Fruit fly (Drosophila melanogaster) whole organism, embryonic: ENCODE measurements around the gene goe.

Experiments used
- Atf-2 ChIP-seq: fragments of 200-800 bp; sonication (Bioruptor generic); optimal IDR thresholded peaks from 2 replicates; lab custom pipeline; 2016; ENCODE audit warnings: missing biosample characterization, missing genetic modification characterization
- Bdp1 ChIP-seq: fragments of 200-800 bp; sonication (Bioruptor generic); optimal IDR thresholded peaks from 3 replicates; lab custom pipeline; 2016; ENCODE audit warnings: missing biosample characterization, missing genetic modification characterization
- Bgb ChIP-seq: fragments of 200-800 bp; sonication (Bioruptor generic); IDR thresholded peaks from 2 replicates; pipeline ENCODE4 v1.3.6; 2022; ENCODE audit warnings: missing biosample characterization, missing genetic modification characterization; ENCODE audit not compliant: partially characterized antibody
- CG1024 ChIP-seq: fragments of 200-800 bp; sonication (Bioruptor generic); IDR thresholded peaks from 2 replicates; pipeline ENCODE4 v1.3.6; 2022; ENCODE audit warnings: missing biosample characterization, missing genetic modification characterization
- CG10267 ChIP-seq: fragments of 200-800 bp; sonication (Bioruptor generic); optimal IDR thresholded peaks from 2 replicates; lab custom pipeline; 2018; ENCODE audit warnings: missing biosample characterization, mild to moderate bottlenecking, missing genetic modification characterization, moderate library complexity
- CG11504 ChIP-seq: fragments of 200-800 bp; sonication (Bioruptor generic); optimal IDR thresholded peaks from 3 replicates; lab custom pipeline; 2019; ENCODE audit warnings: missing biosample characterization, mild to moderate bottlenecking, missing genetic modification characterization, moderate library complexity
- CG11560 ChIP-seq: fragments of 200-800 bp; sonication (Bioruptor generic); IDR thresholded peaks from 3 replicates; pipeline ENCODE4 v1.3.6; 2022; ENCODE audit warnings: missing biosample characterization, missing genetic modification characterization
- CG12219 ChIP-seq: fragments of 200-800 bp; sonication (Bioruptor generic); optimal IDR thresholded peaks from 3 replicates; lab custom pipeline; 2018; ENCODE audit warnings: missing biosample characterization, mild to moderate bottlenecking, missing genetic modification characterization
- CG1233 ChIP-seq: fragments of 200-800 bp; sonication (Bioruptor generic); optimal IDR thresholded peaks from 4 replicates; lab custom pipeline; 2018; ENCODE audit warnings: missing biosample characterization, mild to moderate bottlenecking, missing genetic modification characterization
- CG13624 ChIP-seq: fragments of 200-800 bp; sonication (Bioruptor generic); optimal IDR thresholded peaks from 2 replicates; lab custom pipeline; 2016; ENCODE audit warnings: missing biosample characterization, missing genetic modification characterization
- CG14965 ChIP-seq: fragments of 200-800 bp; sonication (Bioruptor generic); optimal IDR thresholded peaks from 2 replicates; lab custom pipeline; 2016; ENCODE audit warnings: missing biosample characterization, missing genetic modification characterization, borderline replicate concordance
- CG15696 ChIP-seq: fragments of 200-800 bp; sonication (Bioruptor generic); optimal IDR thresholded peaks from 2 replicates; lab custom pipeline; 2019; ENCODE audit warnings: missing biosample characterization, mild to moderate bottlenecking, missing genetic modification characterization, moderate library complexity
- CG17385 ChIP-seq: fragments of 200-800 bp; sonication (Bioruptor generic); optimal IDR thresholded peaks from 3 replicates; lab custom pipeline; 2018; ENCODE audit warnings: missing biosample characterization, mild to moderate bottlenecking, missing genetic modification characterization
- CG1792 ChIP-seq: fragments of 200-800 bp; sonication (Bioruptor generic); optimal IDR thresholded peaks from 2 replicates; lab custom pipeline; 2016; ENCODE audit warnings: missing biosample characterization, missing genetic modification characterization
- CG2120 ChIP-seq: fragments of 200-800 bp; sonication (Bioruptor generic); optimal IDR thresholded peaks from 3 replicates; lab custom pipeline; 2016; ENCODE audit warnings: missing biosample characterization, missing genetic modification characterization
- CG2712 ChIP-seq: fragments of 200-800 bp; optimal IDR thresholded peaks from 3 replicates; lab custom pipeline; 2019; ENCODE audit warnings: missing biosample characterization, mild to moderate bottlenecking, missing genetic modification characterization, moderate library complexity
- CG31224 ChIP-seq: fragments of 200-800 bp; sonication (Bioruptor generic); IDR thresholded peaks from 2 replicates; pipeline ENCODE4 v1.3.6; 2022; ENCODE audit warnings: missing biosample characterization, missing genetic modification characterization
- CG3407 ChIP-seq: fragments of 200-800 bp; sonication (Bioruptor generic); optimal IDR thresholded peaks from 2 replicates; lab custom pipeline; 2018; ENCODE audit warnings: missing biosample characterization, mild to moderate bottlenecking, missing genetic modification characterization
- CG4328 ChIP-seq: fragments of 200-800 bp; sonication (Bioruptor generic); optimal IDR thresholded peaks from 3 replicates; lab custom pipeline; 2017; ENCODE audit warnings: missing biosample characterization, missing genetic modification reagents, missing genetic modification characterization
- CG5245 ChIP-seq: fragments of 200-800 bp; sonication (Bioruptor generic); optimal IDR thresholded peaks from 3 replicates; lab custom pipeline; 2016; ENCODE audit warnings: missing biosample characterization, missing genetic modification characterization
- CG7357 ChIP-seq: fragments of 200-800 bp; sonication (Bioruptor generic); IDR thresholded peaks from 3 replicates; pipeline ENCODE4 v1.3.6; 2022; ENCODE audit warnings: missing biosample characterization, missing genetic modification characterization
- CG7839 ChIP-seq: fragments of 200-800 bp; sonication (Bioruptor generic); optimal IDR thresholded peaks from 3 replicates; lab custom pipeline; 2018; ENCODE audit warnings: missing biosample characterization, mild to moderate bottlenecking, missing genetic modification characterization, moderate library complexity
- CG9932 ChIP-seq: fragments of 200-800 bp; sonication (Bioruptor generic); IDR thresholded peaks from 2 replicates; pipeline ENCODE4 v1.3.6; 2022; ENCODE audit warnings: missing biosample characterization, missing genetic modification characterization
- CoRest ChIP-seq: fragments of 200-800 bp; sonication (Bioruptor generic); optimal IDR thresholded peaks from 3 replicates; lab custom pipeline; 2018; ENCODE audit warnings: missing biosample characterization, mild to moderate bottlenecking, missing genetic modification characterization, moderate library complexity
- D19A ChIP-seq: fragments of 200-800 bp; optimal IDR thresholded peaks from 3 replicates; lab custom pipeline; 2019; ENCODE audit warnings: missing biosample characterization, mild to moderate bottlenecking, missing genetic modification characterization, moderate library complexity
- Drgx ChIP-seq: fragments of 200-800 bp; sonication (Bioruptor generic); IDR thresholded peaks from 2 replicates; pipeline ENCODE4 v1.3.6; 2022; ENCODE audit warnings: missing biosample characterization, missing genetic modification characterization
- HHEX ChIP-seq: fragments of 200-800 bp; sonication (Bioruptor generic); optimal IDR thresholded peaks from 3 replicates; lab custom pipeline; 2017; ENCODE audit warnings: missing biosample characterization, mild to moderate bottlenecking, missing genetic modification characterization, missing genetic modification reagents
- HLH54F ChIP-seq: fragments of 200-800 bp; sonication (Bioruptor generic); optimal IDR thresholded peaks from 3 replicates; lab custom pipeline; 2016; ENCODE audit warnings: missing biosample characterization, missing genetic modification characterization
- Hr3 ChIP-seq: fragments of 200-800 bp; sonication (Bioruptor generic); optimal IDR thresholded peaks from 3 replicates; lab custom pipeline; 2016; ENCODE audit warnings: missing biosample characterization, missing genetic modification characterization
- Kr ChIP-seq: fragments of 200-800 bp; sonication (Bioruptor generic); optimal IDR thresholded peaks from 2 replicates; lab custom pipeline; 2017; ENCODE audit warnings: missing biosample characterization, mild to moderate bottlenecking, missing genetic modification characterization
- Lim3 ChIP-seq: fragments of 200-800 bp; sonication (Bioruptor generic); IDR thresholded peaks from 2 replicates; pipeline ENCODE4 v1.3.6; 2022; ENCODE audit warnings: missing biosample characterization, missing genetic modification characterization
- Lpt ChIP-seq: fragments of >200 bp; optimal IDR thresholded peaks from 2 replicates; lab custom pipeline; 2018; ENCODE audit warnings: missing biosample characterization, missing genetic modification characterization
- Nf-YB ChIP-seq: fragments of 200-800 bp; sonication (Bioruptor generic); optimal IDR thresholded peaks from 3 replicates; lab custom pipeline; 2019; ENCODE audit warnings: missing biosample characterization, mild to moderate bottlenecking, missing genetic modification characterization, moderate library complexity
- Poxn ChIP-seq: fragments of 200-800 bp; sonication (Bioruptor generic); IDR thresholded peaks from 2 replicates; pipeline ENCODE4 v1.3.6; 2022; ENCODE audit warnings: missing biosample characterization, missing genetic modification characterization
- Side ChIP-seq: fragments of 200-800 bp; sonication (Bioruptor generic); optimal IDR thresholded peaks from 2 replicates; lab custom pipeline; 2016; ENCODE audit warnings: missing biosample characterization, missing genetic modification characterization
- cas ChIP-seq: fragments of 200-800 bp; sonication (Bioruptor generic); IDR thresholded peaks from 2 replicates; pipeline ENCODE4 v1.3.6; 2022; ENCODE audit warnings: missing biosample characterization, missing genetic modification characterization
- dan ChIP-seq: fragments of 200-800 bp; sonication (Bioruptor generic); IDR thresholded peaks from 2 replicates; pipeline ENCODE4 v1.3.6; 2022; ENCODE audit warnings: missing biosample characterization, missing genetic modification characterization
- dati ChIP-seq: fragments of 200-800 bp; sonication (Bioruptor generic); IDR thresholded peaks from 2 replicates; pipeline ENCODE4 v1.3.6; 2022; ENCODE audit warnings: missing biosample characterization, missing genetic modification characterization
- eve ChIP-seq, 2 experiments: fragments of >200 bp; optimal IDR thresholded peaks; 2 replicates each; lab custom pipeline; 2017; ENCODE audit warnings: missing biosample characterization in 2 of 2, missing genetic modification characterization in 2 of 2
- exex ChIP-seq: fragments of 200-800 bp; sonication (Bioruptor generic); optimal IDR thresholded peaks from 4 replicates; lab custom pipeline; 2018; ENCODE audit warnings: missing biosample characterization, mild to moderate bottlenecking, missing genetic modification characterization, moderate library complexity
- klu ChIP-seq: fragments of 200-800 bp; sonication (Bioruptor generic); IDR thresholded peaks from 2 replicates; pipeline ENCODE4 v1.3.6; 2022; ENCODE audit warnings: missing biosample characterization, missing genetic modification characterization
- nerfin-1 ChIP-seq: fragments of 200-800 bp; sonication (Bioruptor generic); optimal IDR thresholded peaks from 3 replicates; lab custom pipeline; 2019; ENCODE audit warnings: missing biosample characterization, mild to moderate bottlenecking, missing genetic modification characterization, moderate library complexity
- pfk ChIP-seq: fragments of 200-800 bp; sonication (Bioruptor generic); optimal IDR thresholded peaks from 2 replicates; lab custom pipeline; 2018; ENCODE audit warnings: missing biosample characterization, mild to moderate bottlenecking, missing genetic modification characterization, moderate library complexity
- phol ChIP-seq: fragments of 200-800 bp; sonication (Bioruptor generic); optimal IDR thresholded peaks from 3 replicates; lab custom pipeline; 2018; ENCODE audit warnings: missing biosample characterization, mild to moderate bottlenecking, missing genetic modification characterization, moderate library complexity
- row ChIP-seq: fragments of 200-800 bp; sonication (Bioruptor generic); IDR thresholded peaks from 3 replicates; pipeline ENCODE4 v1.3.6; 2022; ENCODE audit warnings: missing biosample characterization, missing genetic modification characterization
- slp2 ChIP-seq: fragments of 200-800 bp; sonication (Bioruptor generic); optimal IDR thresholded peaks from 2 replicates; lab custom pipeline; 2016; ENCODE audit warnings: missing biosample characterization, missing genetic modification characterization
- sna ChIP-seq: fragments of 200-800 bp; sonication (Bioruptor generic); IDR thresholded peaks from 2 replicates; pipeline ENCODE4 v1.3.6; 2022; ENCODE audit warnings: missing biosample characterization, missing genetic modification characterization; ENCODE audit not compliant: partially characterized antibody
- tgo ChIP-seq: fragments of 200-800 bp; sonication (Bioruptor generic); IDR thresholded peaks from 3 replicates; pipeline ENCODE4 v1.3.6; 2022; ENCODE audit warnings: missing biosample characterization, missing genetic modification characterization
- trem ChIP-seq: fragments of 200-800 bp; optimal IDR thresholded peaks from 3 replicates; lab custom pipeline; 2019; ENCODE audit warnings: missing biosample characterization, mild to moderate bottlenecking, missing genetic modification characterization, moderate library complexity
- tx ChIP-seq: fragments of 200-800 bp; sonication (Bioruptor generic); optimal IDR thresholded peaks from 2 replicates; lab custom pipeline; 2016; ENCODE audit warnings: missing biosample characterization, missing genetic modification characterization

Gene goe

dm6 chrX:16782175-16782916, 30.6 kb upstream of the goe start (continued):
- TF ChIP-seq tx (GFP tag; lab: Kevin White, UChicago) (peak; percentile 52), CG7357 (GFP tag; lab: Robert Waterston, UW) (peak; percentile 36; the same call in 1 of the 3 replicates), Atf-2 (peak; percentile 60), CG1024 (no peak), CG31224 (peak; percentile 27; the same call in 1 of the 2 replicates), HHEX (GFP tag; lab: Kevin White, UChicago) (peak; percentile 21), Drgx (GFP tag; lab: Robert Waterston, UW) (peak; percentile 67), CG14965 (peak; percentile 18), eve (GFP tag; optimal IDR thresholded peaks at IDR 0.05; lab: Kevin White, UChicago) (no peak), CG3407 (GFP tag; lab: Kevin White, UChicago) (no peak), tgo (GFP tag; lab: Robert Waterston, UW) (peak; percentile 61; the same call in 2 of the 3 replicates), phol (peak; percentile 55), Lpt (GFP tag; lab: Kevin White, UChicago) (no peak), slp2 (peak; percentile 53), CG15696 (tag; lab: Kevin White, UChicago) (no peak), CG17385 (GFP tag; lab: Kevin White, UChicago) (peak; percentile 32), D19A (peak; percentile 9), Bdp1 (GFP tag; lab: Kevin White, UChicago) (peak; percentile 10), Lim3 (GFP tag; lab: Robert Waterston, UW) (no peak), CoRest (tag; lab: Kevin White, UChicago) (peak; percentile 53), cas (GFP tag; lab: Robert Waterston, UW) (0 out of 2 replicates have a peak, but pooled peaks have one; percentile 15), Side (GFP tag; lab: Kevin White, UChicago) (peak; percentile 50), pfk (GFP tag; lab: Kevin White, UChicago) (no peak), CG2712 (tag; lab: Kevin White, UChicago) (peak; percentile 46), CG10267 (tag; lab: Kevin White, UChicago) (peak; percentile 4), CG11560 (0 out of 3 replicates have a peak, but pooled peaks have one; percentile 19), trem (tag; lab: Kevin White, UChicago) (no peak), CG12219 (GFP tag; lab: Kevin White, UChicago) (no peak), dati (GFP tag; lab: Robert Waterston, UW) (no peak), CG1792 (GFP tag; lab: Kevin White, UChicago) (no peak), CG11504 (tag; lab: Kevin White, UChicago) (peak; percentile 60), sna (GFP tag; lab: Robert Waterston, UW) (no peak), Nf-YB (GFP tag; lab: Kevin White, UChicago) (no peak), Poxn (GFP tag; lab: Robert Waterston, UW) (no peak), nerfin-1 (no peak), row (peak; percentile 52), klu (GFP tag; lab: Robert Waterston, UW) (no peak), CG5245 (GFP tag; lab: Kevin White, UChicago) (peak; percentile 34), Kr (GFP tag; lab: Kevin White, UChicago) (no peak), CG7839 (tag; lab: Kevin White, UChicago) (peak; percentile 60), Hr3 (GFP tag; lab: Kevin White, UChicago) (peak; percentile 19), exex (tag; lab: Kevin White, UChicago) (no peak), HLH54F (GFP tag; lab: Kevin White, UChicago) (peak; percentile 47), CG1233 (GFP tag; lab: Kevin White, UChicago) (peak; percentile 25), CG4328 (GFP tag; lab: Kevin White, UChicago) (peak; percentile 7), CG13624 (GFP tag; lab: Kevin White, UChicago) (peak; percentile 16), CG2120 (GFP tag; lab: Kevin White, UChicago) (peak; percentile 60), CG9932 (GFP tag; lab: Robert Waterston, UW) (peak; percentile 58), dan (GFP tag; lab: Robert Waterston, UW) (no peak), Bgb (no peak)
